Worm (Caenorhabditis elegans): Measurements from ENCODE around the gene R02F2.1.
A peak's percentile ranks its signal among the peaks of the same experiment; 100 is the strongest.

The R02F2.1 gene

DNA sequence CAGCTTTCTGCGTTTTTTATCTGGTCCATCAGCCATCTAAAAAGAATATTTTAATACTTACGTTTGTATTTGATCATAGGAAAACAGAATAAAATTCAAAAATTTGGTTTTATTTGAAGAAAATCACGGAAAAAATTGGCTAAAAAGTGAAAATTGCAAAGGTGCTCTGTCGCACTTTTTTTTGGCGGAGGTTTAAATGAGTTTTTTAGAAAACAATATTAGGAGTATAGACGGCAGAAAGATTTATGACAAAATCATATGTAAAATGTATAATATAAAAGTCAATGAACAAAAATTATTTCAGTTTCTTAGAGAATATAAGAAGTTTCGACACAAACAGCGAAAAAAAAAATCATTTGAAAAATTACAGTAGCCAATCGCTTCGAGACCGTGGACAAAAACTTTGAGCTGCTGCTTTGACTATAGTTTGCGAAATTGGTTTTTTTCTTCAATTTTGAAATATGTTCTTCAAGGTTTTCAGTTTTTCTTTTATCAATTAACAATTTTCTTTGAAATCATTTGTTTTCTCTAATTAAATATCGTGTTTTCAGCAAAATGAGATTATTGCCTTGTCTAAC is 17.9 kb upstream of the R02F2.1 start, which contains the start of the genes R02F2.7 and R02F2.4:
Gene R02F2.7, minus strand, starts transcription at position 36 of the 578 bp plus-strand sequence.
Gene R02F2.4, plus strand, starts transcription at position 552 of the 578 bp plus-strand sequence.
- TF ChIP-seq ceh-2 (tag; optimal IDR thresholded peaks at IDR 0.05) (no peak), ztf-16 (tag; optimal IDR thresholded peaks at IDR 0.05) (no peak), madf-2 (tag; optimal IDR thresholded peaks at IDR 0.05) (no peak), C38D4.7 (GFP tag; optimal IDR thresholded peaks at IDR 0.05) (no peak), ets-4 (tag; optimal IDR thresholded peaks at IDR 0.05) (no peak), pat-9 (tag; optimal IDR thresholded peaks at IDR 0.05) (no peak), hlh-6 (tag; optimal IDR thresholded peaks at IDR 0.05) (no peak), pha-2 (tag; optimal IDR thresholded peaks at IDR 0.05) (no peak), sox-2 (GFP tag; IDR thresholded peaks at IDR 0.05) (no peak), ceh-9 (tag; optimal IDR thresholded peaks at IDR 0.05) (no peak), sox-4 (tag; optimal IDR thresholded peaks at IDR 0.05) (no peak), pros-1 (tag; optimal IDR thresholded peaks at IDR 0.05) (no peak), unc-86 (tag; optimal IDR thresholded peaks at IDR 0.05) (no peak), K09A11.1 (tag; optimal IDR thresholded peaks at IDR 0.05; ENCODE audit: insufficient read depth) (no peak), pha-4 (tag; optimal IDR thresholded peaks at IDR 0.05) (no peak), ceh-48 (tag; optimal IDR thresholded peaks at IDR 0.05) (no peak), nhr-11 (tag; optimal IDR thresholded peaks at IDR 0.05) (no peak)

DNA sequence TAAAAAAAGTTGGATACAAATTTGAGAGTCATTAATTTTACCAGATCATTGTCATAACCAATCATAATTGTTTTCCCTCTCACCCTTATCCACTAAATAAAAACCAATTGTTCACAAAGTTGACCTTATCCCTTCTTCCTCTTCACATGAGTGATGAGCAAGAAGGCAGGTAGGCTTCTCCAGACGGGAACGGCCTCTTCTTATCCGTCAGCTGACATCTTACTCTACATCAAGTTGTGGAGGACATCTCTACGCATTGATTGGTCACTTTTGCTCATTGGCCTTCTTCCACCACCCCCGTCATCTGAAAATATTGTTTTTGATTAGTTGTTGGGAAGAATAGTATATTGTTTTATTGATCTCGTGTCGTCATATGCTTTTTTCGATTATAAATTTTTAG is 15.3 kb upstream of the R02F2.1 start:
- no peak for TF ChIP-seq K09A11.1 (tag; optimal IDR thresholded peaks at IDR 0.05; ENCODE audit: insufficient read depth)
- TF ChIP-seq unc-55 (GFP tag; optimal IDR thresholded peaks at IDR 0.05): peak; percentile 30
- no peak for TF ChIP-seq ceh-48 (tag; optimal IDR thresholded peaks at IDR 0.05)
- TF ChIP-seq hlh-15 (tag; optimal IDR thresholded peaks at IDR 0.05): no peak
- no peak for TF ChIP-seq ama-1 (optimal IDR thresholded peaks at IDR 0.05)
- TF ChIP-seq pros-1 (tag; optimal IDR thresholded peaks at IDR 0.05): no peak
- no peak for TF ChIP-seq pax-1 (tag; optimal IDR thresholded peaks at IDR 0.05)
- TF ChIP-seq mec-3 (tag; optimal IDR thresholded peaks at IDR 0.05; ENCODE audit: borderline replicate concordance): no peak

DNA sequence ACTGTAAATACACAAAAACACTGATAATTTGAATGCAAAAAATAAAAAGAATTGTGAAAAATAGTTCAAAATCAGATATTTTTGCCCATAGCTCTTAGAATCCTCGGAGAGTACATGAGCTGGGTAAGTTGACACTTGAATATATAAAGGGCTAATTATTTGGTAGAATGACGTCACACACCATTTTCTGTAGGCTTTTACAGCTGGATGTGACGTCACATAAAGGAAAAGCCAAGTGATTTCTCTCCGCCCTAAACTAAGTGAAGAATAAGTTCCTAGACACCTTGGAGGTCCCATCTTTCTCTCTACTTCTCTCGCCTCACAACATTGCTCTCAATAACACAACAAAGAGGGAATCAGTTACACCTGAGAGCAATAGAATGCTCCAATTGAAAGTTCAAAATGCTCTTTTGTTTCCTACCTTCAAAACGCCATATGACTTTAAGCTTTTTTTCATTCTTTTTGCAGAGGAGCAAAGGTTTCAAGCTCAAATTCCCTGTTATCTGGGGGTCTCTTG is 14.5 kb upstream of the R02F2.1 start, which contains the start of gene osg-1:
Gene osg-1, plus strand, starts transcription at position 467 of the 517 bp plus-strand sequence.
- TF ChIP-seq hlh-30 (tag; optimal IDR thresholded peaks at IDR 0.05; ENCODE audit: insufficient read depth) (no peak), hlh-6 (tag; optimal IDR thresholded peaks at IDR 0.05) (no peak), fkh-6 (tag; optimal IDR thresholded peaks at IDR 0.05) (no peak), elt-4 (tag; optimal IDR thresholded peaks at IDR 0.05) (no peak), gmeb-2 (tag; optimal IDR thresholded peaks at IDR 0.05) (no peak), nhr-232 (tag; optimal IDR thresholded peaks at IDR 0.05) (no peak), sox-4 (tag; optimal IDR thresholded peaks at IDR 0.05) (no peak), npax-4 (tag; optimal IDR thresholded peaks at IDR 0.05) (no peak), unc-86 (tag; optimal IDR thresholded peaks at IDR 0.05) (no peak), pat-9 (tag; optimal IDR thresholded peaks at IDR 0.05) (no peak), ets-4 (tag; optimal IDR thresholded peaks at IDR 0.05) (no peak), syd-9 (tag; optimal IDR thresholded peaks at IDR 0.05) (no peak), ceh-6 (GFP tag; optimal IDR thresholded peaks at IDR 0.05) (no peak), lin-11 (tag; optimal IDR thresholded peaks at IDR 0.05) (no peak)

DNA sequence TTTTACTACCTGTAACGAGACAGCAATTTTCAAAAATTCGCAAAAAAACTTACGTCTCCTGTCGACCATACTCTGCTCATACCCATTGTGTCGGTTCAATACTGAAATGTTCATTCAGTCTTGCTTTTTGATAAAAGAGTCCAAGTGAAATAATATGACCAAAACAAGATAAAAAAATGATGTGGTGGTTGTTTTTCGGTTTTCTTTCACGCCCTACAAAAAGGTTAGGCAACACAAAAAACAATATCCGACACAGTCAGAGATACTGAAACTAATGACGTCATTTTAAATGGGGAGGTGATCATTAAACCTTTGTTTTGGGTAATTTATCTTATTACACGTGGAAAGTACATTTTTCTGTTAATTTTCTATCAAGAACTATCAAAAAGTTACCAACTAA is 6.5 kb upstream of the R02F2.1 start, which contains the start of gene R02F2.8:
Gene R02F2.8, minus strand, starts transcription at position 101 of the 400 bp plus-strand sequence.
- TF ChIP-seq pha-2 (tag; optimal IDR thresholded peaks at IDR 0.05) (no peak), ama-1 (optimal IDR thresholded peaks at IDR 0.05) (no peak), zip-5 (tag; optimal IDR thresholded peaks at IDR 0.05) (no peak), fkh-10 (GFP tag; optimal IDR thresholded peaks at IDR 0.05) (no peak), ztf-16 (tag; optimal IDR thresholded peaks at IDR 0.05) (no peak), T23F11.4 (GFP tag; optimal IDR thresholded peaks at IDR 0.05) (no peak), pat-9 (tag; optimal IDR thresholded peaks at IDR 0.05) (no peak), ceh-30 (tag; optimal IDR thresholded peaks at IDR 0.05) (no peak), ref-2 (tag; optimal IDR thresholded peaks at IDR 0.05) (no peak), ceh-22 (tag; optimal IDR thresholded peaks at IDR 0.05) (no peak), nhr-232 (tag; optimal IDR thresholded peaks at IDR 0.05) (no peak), dve-1 (tag; optimal IDR thresholded peaks at IDR 0.05) (no peak), fkh-6 (tag; optimal IDR thresholded peaks at IDR 0.05) (no peak), odd-2 (tag; optimal IDR thresholded peaks at IDR 0.05) (no peak), C38D4.7 (GFP tag; optimal IDR thresholded peaks at IDR 0.05) (no peak), pros-1 (tag; optimal IDR thresholded peaks at IDR 0.05) (no peak), ceh-2 (tag; optimal IDR thresholded peaks at IDR 0.05) (no peak), ceh-34 (tag; optimal IDR thresholded peaks at IDR 0.05) (no peak)
